Fruit fly (Drosophila melanogaster): ENCODE data around the gene mex1.
A peak's percentile ranks its signal among the peaks of the same experiment; 100 is the strongest.

mex1 gene

dm6 chr3L:15537916-15538581 lies 18.7 kb upstream of the mex1 start (continued):
- peak; percentile 15 for TF ChIP-seq NK7.1 (GFP tag; optimal IDR thresholded peaks at IDR 0.05)
- TF ChIP-seq pfk (GFP tag; optimal IDR thresholded peaks at IDR 0.05) = no peak
- peak; percentile 74 for TF ChIP-seq CG2120 (GFP tag; optimal IDR thresholded peaks at IDR 0.05)
- TF ChIP-seq Ada2b (GFP tag; IDR thresholded peaks at IDR 0.05) = peak; percentile 35
- TF ChIP-seq CG12942 (GFP tag; optimal IDR thresholded peaks at IDR 0.05) = peak; percentile 24
- TF ChIP-seq ranshi (GFP tag; IDR thresholded peaks at IDR 0.05) = peak; percentile 12; the same call in 1 of the 2 replicates
- peak; percentile 78 for TF ChIP-seq CG6689 (GFP tag; IDR thresholded peaks at IDR 0.05)
- TF ChIP-seq ase (GFP tag; IDR thresholded peaks at IDR 0.05) = peak; percentile 41; the same call in 1 of the 3 replicates
- TF ChIP-seq Chrac-16 (GFP tag; optimal IDR thresholded peaks at IDR 0.05) = peak; percentile 50
- TF ChIP-seq CG43689 (GFP tag; IDR thresholded peaks at IDR 0.05) = no peak
- TF ChIP-seq vnd (GFP tag; IDR thresholded peaks at IDR 0.05; ENCODE audit: partially characterized antibody) = no peak
- 0 out of 4 replicates have a peak, but pooled peaks have one; percentile 14 for TF ChIP-seq Gug (GFP tag; IDR thresholded peaks at IDR 0.05)
- TF ChIP-seq stc (GFP tag; IDR thresholded peaks at IDR 0.05) = peak; percentile 62
- no peak for TF ChIP-seq kay (GFP tag; optimal IDR thresholded peaks at IDR 0.05)
- peak; percentile 66 for TF ChIP-seq Meics (GFP tag; optimal IDR thresholded peaks at IDR 0.05)
- no peak for TF ChIP-seq CG8089 (GFP tag; optimal IDR thresholded peaks at IDR 0.05)
- TF ChIP-seq CG18764 (GFP tag; optimal IDR thresholded peaks at IDR 0.05) = no peak
- TF ChIP-seq CG6765 (GFP tag; optimal IDR thresholded peaks at IDR 0.05) = no peak
- TF ChIP-seq Six4 (GFP tag; optimal IDR thresholded peaks at IDR 0.05) = peak; percentile 0
- TF ChIP-seq CG31441 (GFP tag; IDR thresholded peaks at IDR 0.05) = peak; percentile 80
- TF ChIP-seq CG4854 (GFP tag; optimal IDR thresholded peaks at IDR 0.05) = no peak
- TF ChIP-seq B-H1 (GFP tag; IDR thresholded peaks at IDR 0.05) = no peak
- peak; percentile 56 for TF ChIP-seq CG18476 (GFP tag; optimal IDR thresholded peaks at IDR 0.05)
- TF ChIP-seq ssp (GFP tag; IDR thresholded peaks at IDR 0.05) = peak; percentile 19; the same call in 1 of the 2 replicates
- TF ChIP-seq gcm2 (GFP tag; optimal IDR thresholded peaks at IDR 0.05) = no peak
- TF ChIP-seq esg (GFP tag; conservative IDR thresholded peaks at IDR 0.05) = peak; percentile 46
- TF ChIP-seq GATAe (GFP tag; conservative IDR thresholded peaks at IDR 0.05) = no peak
- no peak for TF ChIP-seq z (GFP tag; IDR thresholded peaks at IDR 0.05)
- TF ChIP-seq CG7928 (GFP tag; optimal IDR thresholded peaks at IDR 0.05) = no peak
- no peak for TF ChIP-seq zen2 (GFP tag; IDR thresholded peaks at IDR 0.05; ENCODE audit: partially characterized antibody)
- peak; percentile 96 for TF ChIP-seq sens (GFP tag)
- TF ChIP-seq PHDP (tag; optimal IDR thresholded peaks at IDR 0.05) = peak; percentile 81
- TF ChIP-seq CG8924 (tag; optimal IDR thresholded peaks at IDR 0.05) = peak; percentile 77
- no peak for TF ChIP-seq gfzf (GFP tag; optimal IDR thresholded peaks at IDR 0.05)
- TF ChIP-seq CG7556 (GFP tag; optimal IDR thresholded peaks at IDR 0.05) = peak; percentile 82
- peak; percentile 25 for TF ChIP-seq CG12236 (GFP tag; optimal IDR thresholded peaks at IDR 0.05)
- peak; percentile 76 for TF ChIP-seq CG10979 (tag; optimal IDR thresholded peaks at IDR 0.05)
- no peak for TF ChIP-seq cg (GFP tag; optimal IDR thresholded peaks at IDR 0.05)
- TF ChIP-seq disco-r (GFP tag; optimal IDR thresholded peaks at IDR 0.05) = peak; percentile 29
- no peak for TF ChIP-seq stwl (tag; optimal IDR thresholded peaks at IDR 0.05)
- TF ChIP-seq az2 (GFP tag; optimal IDR thresholded peaks at IDR 0.05) = peak; percentile 68
- peak; percentile 75 for TF ChIP-seq Sox100B (GFP tag; optimal IDR thresholded peaks at IDR 0.05)
- no peak for TF ChIP-seq mirr (GFP tag; optimal IDR thresholded peaks at IDR 0.05)
- peak; percentile 53 for TF ChIP-seq Nf-YB (GFP tag; optimal IDR thresholded peaks at IDR 0.05)
- TF ChIP-seq cas (GFP tag; IDR thresholded peaks at IDR 0.05) = no peak
- peak; percentile 43 for TF ChIP-seq Dek (tag; optimal IDR thresholded peaks at IDR 0.05)
- peak; percentile 1 for TF ChIP-seq CG11398 (GFP tag; optimal IDR thresholded peaks at IDR 0.05)
- no peak for TF ChIP-seq CG16779 (GFP tag; IDR thresholded peaks at IDR 0.05)
- TF ChIP-seq croc (GFP tag; conservative IDR thresholded peaks at IDR 0.05) = peak; percentile 21; the same call in 1 of the 3 replicates
- TF ChIP-seq CG7271 (tag; optimal IDR thresholded peaks at IDR 0.05) = no peak
- no peak for TF ChIP-seq Lim3 (GFP tag; IDR thresholded peaks at IDR 0.05)

Measured in whole organism, embryonic.